Worm (Caenorhabditis elegans): ENCODE results near the gene gspd-1.

Gene gspd-1

ce11 chrIV:11336180-11336579 lies 19.0 kb downstream of the gspd-1 start:
- TF ChIP-seq ztf-23 (GFP tag; IDR thresholded peaks at IDR 0.05), result no peak
- no peak for TF ChIP-seq ref-1 (GFP tag; conservative IDR thresholded peaks at IDR 0.05)
- no peak for TF ChIP-seq T22C8.4 (GFP tag; IDR thresholded peaks at IDR 0.05)
- TF ChIP-seq tab-1 (GFP tag; IDR thresholded peaks at IDR 0.05), result no peak
- no peak for TF ChIP-seq cog-1 (tag; optimal IDR thresholded peaks at IDR 0.05)
- TF ChIP-seq klf-2 (GFP tag; conservative IDR thresholded peaks at IDR 0.05), result no peak
- no peak for TF ChIP-seq flt-1 (GFP tag; IDR thresholded peaks at IDR 0.05)
- no peak for TF ChIP-seq ztf-29 (GFP tag; IDR thresholded peaks at IDR 0.05)
- no peak for TF ChIP-seq med-1 (GFP tag; optimal IDR thresholded peaks at IDR 0.05; ENCODE audit: insufficient read depth)

ce11 chrIV:11337021-11337420 lies 19.8 kb downstream of the gspd-1 start, which contains the start of gene F54E12.2:
Gene F54E12.2 (minus strand): TSS chrIV:11337184.
- TF ChIP-seq ztf-23 (GFP tag; IDR thresholded peaks at IDR 0.05) (no peak), T22C8.4 (GFP tag; IDR thresholded peaks at IDR 0.05) (no peak), ztf-29 (GFP tag; IDR thresholded peaks at IDR 0.05) (no peak), klf-2 (GFP tag; conservative IDR thresholded peaks at IDR 0.05) (no peak), ref-1 (GFP tag; conservative IDR thresholded peaks at IDR 0.05) (no peak), tab-1 (GFP tag; IDR thresholded peaks at IDR 0.05) (no peak), med-1 (GFP tag; optimal IDR thresholded peaks at IDR 0.05; ENCODE audit: insufficient read depth) (no peak), flt-1 (GFP tag; IDR thresholded peaks at IDR 0.05) (no peak), cog-1 (tag; optimal IDR thresholded peaks at IDR 0.05) (no peak)

- TF ChIP-seq flt-1 (GFP tag; IDR thresholded peaks at IDR 0.05) (no peak), T22C8.4 (GFP tag; IDR thresholded peaks at IDR 0.05) (no peak)
These were observed 23.7 kb downstream of the gspd-1 start for ce11 chrIV:11340735-11341443.

ce11 chrIV:11344288-11344687 lies 27.1 kb downstream of the gspd-1 start:
- TF ChIP-seq klf-2 (GFP tag; conservative IDR thresholded peaks at IDR 0.05) (no peak), cog-1 (tag; optimal IDR thresholded peaks at IDR 0.05) (no peak), tab-1 (GFP tag; IDR thresholded peaks at IDR 0.05) (no peak)

ce11 chrIV:11347275-11347674 lies 30.1 kb downstream of the gspd-1 start:
- TF ChIP-seq cog-1 (tag; optimal IDR thresholded peaks at IDR 0.05) (no peak), ztf-29 (GFP tag; IDR thresholded peaks at IDR 0.05) (no peak), tab-1 (GFP tag; IDR thresholded peaks at IDR 0.05) (no peak), klf-2 (GFP tag; conservative IDR thresholded peaks at IDR 0.05) (no peak), med-1 (GFP tag; optimal IDR thresholded peaks at IDR 0.05; ENCODE audit: insufficient read depth) (no peak), ztf-23 (GFP tag; IDR thresholded peaks at IDR 0.05) (no peak), ref-1 (GFP tag; conservative IDR thresholded peaks at IDR 0.05) (no peak), T22C8.4 (GFP tag; IDR thresholded peaks at IDR 0.05) (no peak), flt-1 (GFP tag; IDR thresholded peaks at IDR 0.05) (no peak)

ce11 chrIV:11348822-11349221 lies 31.6 kb downstream of the gspd-1 start:
- TF ChIP-seq flt-1 (GFP tag; IDR thresholded peaks at IDR 0.05) (no peak), ztf-29 (GFP tag; IDR thresholded peaks at IDR 0.05) (no peak), med-1 (GFP tag; optimal IDR thresholded peaks at IDR 0.05; ENCODE audit: insufficient read depth) (no peak), ref-1 (GFP tag; conservative IDR thresholded peaks at IDR 0.05) (no peak), T22C8.4 (GFP tag; IDR thresholded peaks at IDR 0.05) (no peak), ztf-23 (GFP tag; IDR thresholded peaks at IDR 0.05) (no peak), klf-2 (GFP tag; conservative IDR thresholded peaks at IDR 0.05) (no peak), tab-1 (GFP tag; IDR thresholded peaks at IDR 0.05) (no peak), cog-1 (tag; optimal IDR thresholded peaks at IDR 0.05) (no peak)

- no peak for TF ChIP-seq flt-1 (GFP tag; IDR thresholded peaks at IDR 0.05)
- no peak for TF ChIP-seq ztf-23 (GFP tag; IDR thresholded peaks at IDR 0.05)
- no peak for TF ChIP-seq tab-1 (GFP tag; IDR thresholded peaks at IDR 0.05)
- TF ChIP-seq ztf-29 (GFP tag; IDR thresholded peaks at IDR 0.05), result no peak
- TF ChIP-seq med-1 (GFP tag; optimal IDR thresholded peaks at IDR 0.05; ENCODE audit: insufficient read depth), result no peak
- TF ChIP-seq cog-1 (tag; optimal IDR thresholded peaks at IDR 0.05), result no peak
- no peak for TF ChIP-seq klf-2 (GFP tag; conservative IDR thresholded peaks at IDR 0.05)
- TF ChIP-seq T22C8.4 (GFP tag; IDR thresholded peaks at IDR 0.05), result no peak
- TF ChIP-seq ref-1 (GFP tag; conservative IDR thresholded peaks at IDR 0.05), result no peak
These were observed 32.5 kb downstream of the gspd-1 start for ce11 chrIV:11349747-11350146.

- TF ChIP-seq med-1 (GFP tag; optimal IDR thresholded peaks at IDR 0.05; ENCODE audit: insufficient read depth) (no peak), klf-2 (GFP tag; conservative IDR thresholded peaks at IDR 0.05) (no peak), T22C8.4 (GFP tag; IDR thresholded peaks at IDR 0.05) (no peak), tab-1 (GFP tag; IDR thresholded peaks at IDR 0.05) (no peak), flt-1 (GFP tag; IDR thresholded peaks at IDR 0.05) (no peak), ztf-23 (GFP tag; IDR thresholded peaks at IDR 0.05) (no peak), ref-1 (GFP tag; conservative IDR thresholded peaks at IDR 0.05) (no peak), cog-1 (tag; optimal IDR thresholded peaks at IDR 0.05) (no peak), ztf-29 (GFP tag; IDR thresholded peaks at IDR 0.05) (no peak)
These were observed 33.6 kb downstream of the gspd-1 start for ce11 chrIV:11350809-11351208.

- no peak for TF ChIP-seq tab-1 (GFP tag; IDR thresholded peaks at IDR 0.05)
- no peak for TF ChIP-seq T22C8.4 (GFP tag; IDR thresholded peaks at IDR 0.05)
- TF ChIP-seq flt-1 (GFP tag; IDR thresholded peaks at IDR 0.05), result no peak
- no peak for TF ChIP-seq ztf-23 (GFP tag; IDR thresholded peaks at IDR 0.05)
- no peak for TF ChIP-seq med-1 (GFP tag; optimal IDR thresholded peaks at IDR 0.05; ENCODE audit: insufficient read depth)
- TF ChIP-seq klf-2 (GFP tag; conservative IDR thresholded peaks at IDR 0.05), result no peak
- TF ChIP-seq ref-1 (GFP tag; conservative IDR thresholded peaks at IDR 0.05), result no peak
- TF ChIP-seq ztf-29 (GFP tag; IDR thresholded peaks at IDR 0.05), result no peak
- TF ChIP-seq cog-1 (tag; optimal IDR thresholded peaks at IDR 0.05), result no peak
These were observed 34.3 kb downstream of the gspd-1 start for ce11 chrIV:11351563-11351962.

ce11 chrIV:11352768-11353167 lies 35.5 kb downstream of the gspd-1 start:
- TF ChIP-seq med-1 (GFP tag; optimal IDR thresholded peaks at IDR 0.05; ENCODE audit: insufficient read depth), result no peak
- no peak for TF ChIP-seq T22C8.4 (GFP tag; IDR thresholded peaks at IDR 0.05)

All from whole organism, midembryonic.